Worm (Caenorhabditis elegans) whole organism, L3 larva: ENCODE data around the gene T21B4.15.

Experiments
- R02D3.7 ChIP-seq: fragments of 150-350 bp; optimal IDR thresholded peaks from 2 replicates; lab custom pipeline; 2014; ENCODE audit warnings: missing biosample characterization, missing genetic modification characterization
- ZK546.5 ChIP-seq: sonication (generic microtip); optimal IDR thresholded peaks from 2 replicates; lab custom pipeline; 2017; ENCODE audit warnings: missing biosample characterization, missing genetic modification characterization
- aly-2 ChIP-seq: fragments of 150-350 bp; optimal IDR thresholded peaks from 2 replicates; lab custom pipeline; 2014; ENCODE audit warnings: missing biosample characterization, missing genetic modification characterization
- ama-1 ChIP-seq: fragments of 150-350 bp; optimal IDR thresholded peaks from 2 replicates; lab custom pipeline; 2018
- ceh-16 ChIP-seq: sonication (generic microtip); optimal IDR thresholded peaks from 2 replicates; lab custom pipeline; 2017; ENCODE audit warnings: missing biosample characterization, missing genetic modification characterization
- ceh-28 ChIP-seq: fragments of 150-350 bp; optimal IDR thresholded peaks from 2 replicates; lab custom pipeline; 2014; ENCODE audit warnings: missing biosample characterization, missing genetic modification reagents, missing genetic modification characterization
- ceh-82 ChIP-seq: fragments of 150-350 bp; optimal IDR thresholded peaks from 2 replicates; lab custom pipeline; 2014; ENCODE audit warnings: missing biosample characterization, missing genetic modification characterization
- ceh-9 ChIP-seq: sonication (generic microtip); optimal IDR thresholded peaks from 2 replicates; lab custom pipeline; 2018; ENCODE audit warnings: missing biosample characterization, missing genetic modification characterization
- egl-27 ChIP-seq: sonication (generic microtip); optimal IDR thresholded peaks from 4 replicates; lab custom pipeline; 2017; ENCODE audit warnings: missing biosample characterization, missing genetic modification reagents, missing genetic modification characterization
- egl-5 ChIP-seq: fragments of 150-350 bp; optimal IDR thresholded peaks from 2 replicates; lab custom pipeline; 2017; ENCODE audit warnings: missing biosample characterization, missing genetic modification reagents, missing genetic modification characterization, inconsistent platforms
- elt-1 ChIP-seq: fragments of 150-350 bp; optimal IDR thresholded peaks from 2 replicates; lab custom pipeline; 2014; ENCODE audit warnings: missing biosample characterization, missing genetic modification characterization
- elt-2 ChIP-seq: sonication (generic microtip); optimal IDR thresholded peaks from 2 replicates; lab custom pipeline; 2016; ENCODE audit warnings: missing genetic modification reagents, mild to moderate bottlenecking, missing genetic modification characterization, missing compliant biosample characterization
- elt-3 ChIP-seq, 3 experiments: fragments of 150-350 bp in 1 of 3; sonication (generic microtip) in 2 of 3; optimal IDR thresholded peaks; 2 replicates in 2 of 3; 4 replicates in 1 of 3; lab custom pipeline; 2014 to 2017; ENCODE audit warnings: missing biosample characterization in 3 of 3, missing genetic modification characterization in 3 of 3
- eor-1 ChIP-seq, 2 experiments: fragments of 150-350 bp; optimal IDR thresholded peaks; 2 replicates each; lab custom pipeline; 2014 to 2018; ENCODE audit warnings: missing biosample characterization in 2 of 2, missing genetic modification characterization in 2 of 2
- fkh-10 ChIP-seq: sonication (generic microtip); optimal IDR thresholded peaks from 2 replicates; lab custom pipeline; 2017; ENCODE audit warnings: missing biosample characterization, missing genetic modification reagents, missing genetic modification characterization
- fkh-2 ChIP-seq: fragments of 150-350 bp; optimal IDR thresholded peaks from 2 replicates; lab custom pipeline; 2014; ENCODE audit warnings: missing biosample characterization, missing genetic modification reagents, missing genetic modification characterization
- fos-1 ChIP-seq: fragments of 150-350 bp; optimal IDR thresholded peaks from 2 replicates; lab custom pipeline; 2014; ENCODE audit warnings: missing biosample characterization, missing genetic modification characterization
- hmg-11 ChIP-seq: sonication (generic microtip); optimal IDR thresholded peaks from 2 replicates; lab custom pipeline; 2016; ENCODE audit warnings: missing genetic modification characterization, missing compliant biosample characterization
- jun-1 ChIP-seq: fragments of 150-350 bp; optimal IDR thresholded peaks from 2 replicates; lab custom pipeline; 2014; ENCODE audit warnings: missing biosample characterization, missing genetic modification reagents, missing genetic modification characterization
- lin-15B ChIP-seq: fragments of 150-350 bp; optimal IDR thresholded peaks from 2 replicates; lab custom pipeline; 2014; ENCODE audit warnings: missing biosample characterization, missing genetic modification characterization
- lin-39 ChIP-seq: fragments of 150-350 bp; optimal IDR thresholded peaks from 2 replicates; lab custom pipeline; 2018; ENCODE audit warnings: missing biosample characterization, missing genetic modification reagents, missing genetic modification characterization
- lsy-12 ChIP-seq: sonication (generic microtip); optimal IDR thresholded peaks from 2 replicates; lab custom pipeline; 2016; ENCODE audit warnings: mild to moderate bottlenecking, missing genetic modification characterization, missing compliant biosample characterization
- mdl-1 ChIP-seq: fragments of 150-350 bp; optimal IDR thresholded peaks from 2 replicates; lab custom pipeline; 2014; ENCODE audit warnings: missing biosample characterization, missing genetic modification characterization
- mml-1 ChIP-seq: fragments of 150-350 bp; sonication (generic microtip); optimal IDR thresholded peaks from 3 replicates; lab custom pipeline; 2014; ENCODE audit warnings: missing biosample characterization, missing genetic modification characterization
- nfya-1 ChIP-seq: sonication (generic microtip); optimal IDR thresholded peaks from 2 replicates; lab custom pipeline; 2017; ENCODE audit warnings: missing genetic modification characterization, mild to moderate bottlenecking, missing compliant biosample characterization, antibody characterized with exemption, moderate library complexity; ENCODE audit not compliant: insufficient read depth
- nhr-11 ChIP-seq: fragments of 150-350 bp; optimal IDR thresholded peaks from 2 replicates; lab custom pipeline; 2014; ENCODE audit warnings: missing biosample characterization, missing genetic modification characterization
- nhr-12 ChIP-seq: fragments of 150-350 bp; optimal IDR thresholded peaks from 2 replicates; lab custom pipeline; 2014; ENCODE audit warnings: missing biosample characterization, missing genetic modification characterization
- nhr-23 ChIP-seq: fragments of 150-350 bp; optimal IDR thresholded peaks from 2 replicates; lab custom pipeline; 2014; ENCODE audit warnings: missing biosample characterization, missing genetic modification reagents, missing genetic modification characterization
- nhr-237 ChIP-seq: fragments of 150-350 bp; optimal IDR thresholded peaks from 2 replicates; lab custom pipeline; 2014; ENCODE audit warnings: missing biosample characterization, missing genetic modification characterization
- nhr-28 ChIP-seq: fragments of 150-350 bp; optimal IDR thresholded peaks from 2 replicates; lab custom pipeline; 2014; ENCODE audit warnings: missing biosample characterization, missing genetic modification characterization
- nhr-67 ChIP-seq: fragments of 150-350 bp; optimal IDR thresholded peaks from 2 replicates; lab custom pipeline; 2014; ENCODE audit warnings: missing biosample characterization, missing genetic modification characterization
- nhr-76 ChIP-seq: fragments of 150-350 bp; sonication (generic microtip); optimal IDR thresholded peaks from 5 replicates; lab custom pipeline; 2014; ENCODE audit warnings: missing biosample characterization, missing genetic modification characterization
- pha-4 ChIP-seq: fragments of 150-350 bp; optimal IDR thresholded peaks from 2 replicates; lab custom pipeline; 2014; ENCODE audit warnings: missing biosample characterization, missing genetic modification reagents, missing genetic modification characterization
- pqm-1 ChIP-seq: fragments of 150-350 bp; optimal IDR thresholded peaks from 2 replicates; lab custom pipeline; 2017; ENCODE audit warnings: missing biosample characterization, missing genetic modification characterization, inconsistent platforms
- sea-2 ChIP-seq: fragments of 150-350 bp; sonication (generic microtip); optimal IDR thresholded peaks from 4 replicates; lab custom pipeline; 2014; ENCODE audit warnings: missing biosample characterization, missing genetic modification reagents, missing genetic modification characterization
- skn-1 ChIP-seq: fragments of 150-350 bp; optimal IDR thresholded peaks from 2 replicates; lab custom pipeline; 2014; ENCODE audit warnings: missing biosample characterization, missing genetic modification characterization
- snpc-4 ChIP-seq: fragments of 150-350 bp; optimal IDR thresholded peaks from 2 replicates; lab custom pipeline; 2014; ENCODE audit warnings: missing biosample characterization, missing genetic modification characterization
- tbx-2 ChIP-seq: sonication (generic microtip); optimal IDR thresholded peaks from 2 replicates; lab custom pipeline; 2016; ENCODE audit warnings: mild to moderate bottlenecking, missing genetic modification characterization, missing compliant biosample characterization
- unc-62 ChIP-seq: fragments of 150-350 bp; sonication (generic microtip); optimal IDR thresholded peaks from 4 replicates; lab custom pipeline; 2014; ENCODE audit warnings: missing biosample characterization, missing genetic modification reagents, missing genetic modification characterization
- ztf-11 ChIP-seq: fragments of 150-350 bp; optimal IDR thresholded peaks from 2 replicates; lab custom pipeline; 2014; ENCODE audit warnings: missing biosample characterization, missing genetic modification characterization
- ztf-4 ChIP-seq: fragments of 150-350 bp; optimal IDR thresholded peaks from 2 replicates; lab custom pipeline; 2014; ENCODE audit warnings: missing biosample characterization, missing genetic modification characterization

T21B4.15 gene

ce11 chrII:12457275-12457674 is 32.7 kb upstream of the T21B4.15 start, which contains the start of gene sre-38:
sre-38 (plus strand) TSS chrII:12457575.
- TF ChIP-seq mdl-1 (no peak), unc-62 (GFP tag; lab: Kevin White, UChicago) (no peak), lin-39 (tag; lab: Kevin White, UChicago) (no peak), nhr-76 (tag; lab: Kevin White, UChicago) (no peak), nhr-23 (tag; lab: Kevin White, UChicago) (no peak), aly-2 (tag; lab: Kevin White, UChicago) (no peak)

ce11 chrII:12459422-12459821 is 30.6 kb upstream of the T21B4.15 start, which contains the start of gene tag-281:
tag-281 (plus strand) TSS chrII:12459761.
- TF ChIP-seq ceh-9 (tag; lab: Kevin White, UChicago) (no peak), elt-3 (tag; optimal IDR thresholded peaks at IDR 0.05; lab: Kevin White, UChicago) (no peak), elt-1 (tag; lab: Kevin White, UChicago) (no peak), nhr-23 (tag; lab: Kevin White, UChicago) (peak; percentile 91), nhr-67 (tag; lab: Kevin White, UChicago) (no peak), jun-1 (tag; lab: Kevin White, UChicago) (peak; percentile 52), lin-39 (tag; lab: Kevin White, UChicago) (peak; percentile 49), ceh-82 (tag; lab: Kevin White, UChicago) (peak; percentile 44), R02D3.7 (tag; lab: Kevin White, UChicago) (peak; percentile 72), fkh-10 (GFP tag; lab: Kevin White, UChicago) (peak; percentile 33), nhr-237 (tag; lab: Kevin White, UChicago) (no peak), hmg-11 (tag; lab: Kevin White, UChicago) (peak; percentile 22), ceh-28 (tag; lab: Kevin White, UChicago) (peak; percentile 52), lin-15B (peak; percentile 92), fos-1 (tag; lab: Kevin White, UChicago) (no peak), tbx-2 (tag; lab: Kevin White, UChicago) (peak; percentile 6), pqm-1 (tag; lab: Kevin White, UChicago) (peak; percentile 53), ZK546.5 (tag; lab: Kevin White, UChicago) (no peak), nhr-11 (no peak), lsy-12 (no peak), eor-1 (tag; optimal IDR thresholded peaks at IDR 0.05; lab: Kevin White, UChicago) (no peak), egl-5 (tag; lab: Kevin White, UChicago) (peak; percentile 52), nfya-1 (tag; lab: Kevin White, UChicago) (peak; percentile 90), aly-2 (tag; lab: Kevin White, UChicago) (no peak), nhr-12 (tag; lab: Kevin White, UChicago) (no peak), nhr-28 (tag; lab: Kevin White, UChicago) (no peak), ztf-11 (tag; lab: Kevin White, UChicago) (no peak), snpc-4 (tag; lab: Kevin White, UChicago) (peak; percentile 69), skn-1 (peak; percentile 52), pha-4 (peak; percentile 87)

ce11 chrII:12460602-12461453 is 29.2 kb upstream of the T21B4.15 start, which contains the start of gene tag-280:
tag-280 (plus strand) TSS chrII:12460652.
- no peak for TF ChIP-seq ZK546.5 (tag; lab: Kevin White, UChicago)
- TF ChIP-seq nhr-12 (tag; lab: Kevin White, UChicago), result no peak
- TF ChIP-seq lin-15B, result no peak
- TF ChIP-seq ceh-9 (tag; lab: Kevin White, UChicago), result no peak

- TF ChIP-seq fkh-2 (tag; lab: Kevin White, UChicago) (no peak), elt-2 (tag; lab: Kevin White, UChicago) (no peak), nhr-67 (tag; lab: Kevin White, UChicago) (no peak), pqm-1 (tag; lab: Kevin White, UChicago) (no peak), nhr-76 (tag; lab: Kevin White, UChicago) (no peak), ama-1 (no peak), mml-1 (tag; lab: Kevin White, UChicago) (no peak), tbx-2 (tag; lab: Kevin White, UChicago) (no peak), unc-62 (GFP tag; lab: Kevin White, UChicago) (no peak), R02D3.7 (tag; lab: Kevin White, UChicago) (no peak), ztf-4 (no peak), elt-3 (tag; optimal IDR thresholded peaks at IDR 0.05; lab: Kevin White, UChicago) (no peak), elt-1 (tag; lab: Kevin White, UChicago) (no peak), egl-5 (tag; lab: Kevin White, UChicago) (no peak), ZK546.5 (tag; lab: Kevin White, UChicago) (no peak), nhr-12 (tag; lab: Kevin White, UChicago) (no peak), sea-2 (no peak), egl-27 (tag; lab: Kevin White, UChicago) (no peak), ceh-16 (no peak), ceh-82 (tag; lab: Kevin White, UChicago) (no peak)
Observed at ce11 chrII:12462244-12462643, 27.8 kb upstream of the T21B4.15 start, which contains the start of gene F15A4.2. F15A4.2 (plus strand) TSS chrII:12462544.
